Worm (Caenorhabditis elegans): Measurements from ENCODE around the gene F20D6.5.

DNA sequence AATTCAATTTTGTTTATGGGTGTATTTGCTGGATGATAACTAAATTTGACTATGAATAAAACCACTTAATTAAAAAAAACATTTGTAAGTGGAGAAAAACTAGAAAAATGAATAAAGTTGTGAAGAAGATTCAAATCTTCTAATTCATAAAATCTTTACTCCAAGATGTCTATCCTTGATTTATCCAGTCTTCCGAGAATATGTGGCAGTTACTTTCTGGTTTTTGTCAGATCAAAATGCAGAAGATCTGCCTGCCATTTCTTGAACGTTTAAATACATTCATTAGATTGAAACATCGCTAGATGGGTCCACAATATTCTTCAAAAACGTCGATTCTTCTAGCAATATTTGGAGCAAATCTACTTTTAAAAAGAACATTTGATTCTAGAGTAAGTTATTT is 24.0 kb downstream of the F20D6.5 start, which contains the start of gene F20D6.2:
- TF ChIP-seq egl-27 (tag; optimal IDR thresholded peaks at IDR 0.05) (no peak), ama-1 (optimal IDR thresholded peaks at IDR 0.05) (no peak), Y55F3AM.14 (GFP tag; optimal IDR thresholded peaks at IDR 0.05) (no peak), ceh-82 (tag; optimal IDR thresholded peaks at IDR 0.05) (no peak), nhr-10 (tag; optimal IDR thresholded peaks at IDR 0.05) (no peak), sma-9 (GFP tag; optimal IDR thresholded peaks at IDR 0.05) (no peak), sma-9 (tag; optimal IDR thresholded peaks at IDR 0.05) (no peak), mab-5 (tag; optimal IDR thresholded peaks at IDR 0.05) (no peak)

Data from whole organism, L2 larva.